Fruit fly (Drosophila melanogaster): ENCODE measurements around the gene CG2218.
A peak's percentile ranks its signal among the peaks of the same experiment; 100 is the strongest.

CG2218 gene

dm6 chr3R:30461608-30462243 is 33.6 kb upstream of the CG2218 start (continued):
- no peak for TF ChIP-seq abd-A (tag; optimal IDR thresholded peaks at IDR 0.05)
- TF ChIP-seq CG9437 (GFP tag; optimal IDR thresholded peaks at IDR 0.05): no peak
- TF ChIP-seq da (GFP tag; optimal IDR thresholded peaks at IDR 0.05): no peak
- no peak for TF ChIP-seq ase (GFP tag; IDR thresholded peaks at IDR 0.05)
- peak; percentile 39 for TF ChIP-seq CG2712 (tag; optimal IDR thresholded peaks at IDR 0.05)
- TF ChIP-seq CG7987 (GFP tag; optimal IDR thresholded peaks at IDR 0.05): no peak
- no peak for TF ChIP-seq tna (GFP tag; IDR thresholded peaks at IDR 0.05; ENCODE audit: partially characterized antibody)
- no peak for TF ChIP-seq org-1 (GFP tag; optimal IDR thresholded peaks at IDR 0.05)
- TF ChIP-seq CG8359 (GFP tag; optimal IDR thresholded peaks at IDR 0.05; ENCODE audit: borderline replicate concordance): no peak
- no peak for TF ChIP-seq CG14710 (tag; optimal IDR thresholded peaks at IDR 0.05)
- no peak for TF ChIP-seq CG2202 (tag; optimal IDR thresholded peaks at IDR 0.05)
- no peak for TF ChIP-seq CG6791 (GFP tag; IDR thresholded peaks at IDR 0.05; ENCODE audit: partially characterized antibody)
- TF ChIP-seq CG8281 (tag; optimal IDR thresholded peaks at IDR 0.05): no peak
- TF ChIP-seq amos (GFP tag; IDR thresholded peaks at IDR 0.05; ENCODE audit: partially characterized antibody): no peak
- TF ChIP-seq zen2 (GFP tag; IDR thresholded peaks at IDR 0.05; ENCODE audit: partially characterized antibody): no peak
- no peak for TF ChIP-seq CG7928 (GFP tag; optimal IDR thresholded peaks at IDR 0.05)
- no peak for TF ChIP-seq D (optimal IDR thresholded peaks at IDR 0.05)
- TF ChIP-seq D (GFP tag; optimal IDR thresholded peaks at IDR 0.05): no peak
- no peak for TF ChIP-seq Lpt (GFP tag; optimal IDR thresholded peaks at IDR 0.05)
- no peak for TF ChIP-seq hbn (GFP tag; IDR thresholded peaks at IDR 0.05; ENCODE audit: partially characterized antibody)
- no peak for TF ChIP-seq lilli (GFP tag; optimal IDR thresholded peaks at IDR 0.05)
- 0 out of 2 replicates have a peak, but pooled peaks have one; percentile 32 for TF ChIP-seq CG17328 (GFP tag; IDR thresholded peaks at IDR 0.05)
- TF ChIP-seq Poxn (GFP tag; IDR thresholded peaks at IDR 0.05): no peak
- peak; percentile 41 for TF ChIP-seq Sox102F (GFP tag; optimal IDR thresholded peaks at IDR 0.05)
- no peak for TF ChIP-seq CG9609 (GFP tag; optimal IDR thresholded peaks at IDR 0.05)
- TF ChIP-seq CG6689 (GFP tag; IDR thresholded peaks at IDR 0.05): 0 out of 2 replicates have a peak, but pooled peaks have one; percentile 37
- TF ChIP-seq CG6765 (GFP tag; optimal IDR thresholded peaks at IDR 0.05): no peak
- peak; percentile 1 for TF ChIP-seq CG15011 (GFP tag; optimal IDR thresholded peaks at IDR 0.05)
- TF ChIP-seq zfh2 (GFP tag; optimal IDR thresholded peaks at IDR 0.05): no peak
- no peak for TF ChIP-seq z (GFP tag; IDR thresholded peaks at IDR 0.05)
- TF ChIP-seq Sry-δ (GFP tag; optimal IDR thresholded peaks at IDR 0.05): no peak
- TF ChIP-seq lola (GFP tag; optimal IDR thresholded peaks at IDR 0.05): peak in 1 of 3 experiments; percentile 31
- TF ChIP-seq nerfin-2 (GFP tag; IDR thresholded peaks at IDR 0.05; ENCODE audit: partially characterized antibody): no peak
- TF ChIP-seq Dbx (GFP tag; IDR thresholded peaks at IDR 0.05): no peak
- TF ChIP-seq CG6654 (GFP tag; optimal IDR thresholded peaks at IDR 0.05): no peak
- TF ChIP-seq Kr (GFP tag; optimal IDR thresholded peaks at IDR 0.05): no peak
- no peak for TF ChIP-seq CG14860 (GFP tag; IDR thresholded peaks at IDR 0.05; ENCODE audit: partially characterized antibody)
- no peak for TF ChIP-seq CG6683 (GFP tag; optimal IDR thresholded peaks at IDR 0.05)
- no peak for TF ChIP-seq zf30C (GFP tag; optimal IDR thresholded peaks at IDR 0.05)
- TF ChIP-seq bbx (GFP tag; IDR thresholded peaks at IDR 0.05; ENCODE audit: partially characterized antibody): no peak
- TF ChIP-seq jing (GFP tag; optimal IDR thresholded peaks at IDR 0.05): no peak
- TF ChIP-seq oc (tag; optimal IDR thresholded peaks at IDR 0.05): no peak
- TF ChIP-seq Oaz (GFP tag; IDR thresholded peaks at IDR 0.05): 0 out of 2 replicates have a peak, but pooled peaks have one; percentile 8
- no peak for TF ChIP-seq wor (GFP tag; IDR thresholded peaks at IDR 0.05)
- no peak for TF ChIP-seq CG8944 (GFP tag; optimal IDR thresholded peaks at IDR 0.05)
- no peak for TF ChIP-seq ems (GFP tag; optimal IDR thresholded peaks at IDR 0.05)
- peak; percentile 4 for TF ChIP-seq Hmr (GFP tag; optimal IDR thresholded peaks at IDR 0.05)
- no peak for TF ChIP-seq CG32532 (GFP tag; IDR thresholded peaks at IDR 0.05)
- no peak for TF ChIP-seq twi (tag; optimal IDR thresholded peaks at IDR 0.05)
